Worm (Caenorhabditis elegans) whole organism, mixed stage, embryonic: ENCODE measurements around the gene srd-28.
"Not testable (repeated sequence)": the region's sequence is repeated elsewhere in the genome, so short reads cannot be mapped to it uniquely, and the experiment has no call there.

Source experiments
- drap-1 ChIP-seq: fragments of 200-800 bp; sonication (Bioruptor generic); optimal IDR thresholded peaks from 3 replicates; lab custom pipeline; 2018; ENCODE audit warnings: mild to moderate bottlenecking, missing genetic modification characterization, missing compliant biosample characterization
- flh-1 ChIP-seq: fragments of 200-800 bp; sonication (Bioruptor generic); optimal IDR thresholded peaks from 2 replicates; lab custom pipeline; 2018; ENCODE audit warnings: mild to moderate bottlenecking, missing genetic modification characterization, moderate library complexity, missing compliant biosample characterization
- mep-1 ChIP-seq: fragments of 150-350 bp; optimal IDR thresholded peaks from 2 replicates; lab custom pipeline; 2017; ENCODE audit warnings: missing biosample characterization, missing genetic modification reagents, missing genetic modification characterization, inconsistent platforms
- nhr-12 ChIP-seq: fragments of 150-350 bp; optimal IDR thresholded peaks from 2 replicates; lab custom pipeline; 2014; ENCODE audit warnings: missing biosample characterization, missing genetic modification characterization
- nhr-237 ChIP-seq: fragments of 150-350 bp; optimal IDR thresholded peaks from 2 replicates; lab custom pipeline; 2014; ENCODE audit warnings: missing biosample characterization, missing genetic modification characterization
- nhr-76 ChIP-seq: sonication (generic microtip); optimal IDR thresholded peaks from 2 replicates; lab custom pipeline; 2017; ENCODE audit warnings: missing biosample characterization, missing genetic modification characterization
- zip-8 ChIP-seq: fragments of 150-350 bp; optimal IDR thresholded peaks from 2 replicates; lab custom pipeline; 2014; ENCODE audit warnings: missing biosample characterization, missing genetic modification characterization
- ztf-11 ChIP-seq: fragments of 150-350 bp; optimal IDR thresholded peaks from 2 replicates; lab custom pipeline; 2014; ENCODE audit warnings: missing biosample characterization, missing genetic modification characterization

DNA sequence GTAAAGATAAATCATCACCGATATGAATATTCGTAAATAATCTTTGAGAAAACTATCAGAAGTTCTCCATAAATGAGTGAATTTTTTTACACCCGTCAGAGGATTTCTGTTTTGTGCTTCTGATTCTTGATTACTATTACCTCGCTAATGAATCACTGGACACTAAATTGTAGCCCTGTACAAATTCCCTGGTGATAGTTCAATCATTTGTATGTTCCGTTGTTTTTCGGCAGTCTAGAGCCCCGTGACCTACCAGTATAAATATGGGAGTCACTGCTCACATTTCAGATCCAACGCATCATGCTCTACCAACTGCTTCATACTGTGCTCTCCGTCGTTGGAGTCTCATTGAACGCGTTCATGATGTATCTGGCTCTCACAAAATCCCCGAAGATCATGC, at the start of gene srd-28:
- not testable (repeated sequence) for TF ChIP-seq mep-1 (tag; lab: Kevin White, UChicago); ztf-11 (tag; lab: Kevin White, UChicago); zip-8 (tag; lab: Kevin White, UChicago); nhr-76 (tag; lab: Kevin White, UChicago); drap-1 (GFP tag; lab: Kevin White, UChicago); nhr-12 (tag; lab: Kevin White, UChicago); flh-1; nhr-237 (tag; lab: Kevin White, UChicago)
